Worm (Caenorhabditis elegans) whole organism, midembryonic: ENCODE measurements around the gene rab-19.

Experiments
- T22C8.4 ChIP-seq: fragments of 200-800 bp; sonication (Bioruptor generic); IDR thresholded peaks from 2 replicates; pipeline ENCODE4 v1.3.6; 2022; ENCODE audit warnings: missing genetic modification characterization, missing compliant biosample characterization
- cog-1 ChIP-seq: sonication (generic microtip); optimal IDR thresholded peaks from 2 replicates; lab custom pipeline; 2016; ENCODE audit warnings: missing genetic modification characterization, missing compliant biosample characterization
- flt-1 ChIP-seq: fragments of 200-800 bp; sonication (Bioruptor generic); IDR thresholded peaks from 2 replicates; pipeline ENCODE4 v1.3.6; 2022; ENCODE audit warnings: missing genetic modification characterization, missing compliant biosample characterization
- klf-2 ChIP-seq: fragments of 200-800 bp; sonication (Bioruptor generic); conservative IDR thresholded peaks from 2 replicates; pipeline ENCODE4 v1.3.6; 2022; ENCODE audit warnings: missing genetic modification reagents, missing genetic modification characterization, missing compliant biosample characterization
- med-1 ChIP-seq: sonication (generic microtip); optimal IDR thresholded peaks from 2 replicates; lab custom pipeline; 2017; ENCODE audit warnings: missing genetic modification characterization, mild to moderate bottlenecking, missing compliant biosample characterization, antibody characterized with exemption, missing genetic modification reagents; ENCODE audit not compliant: insufficient read depth
- ref-1 ChIP-seq: fragments of 200-800 bp; sonication (Bioruptor generic); conservative IDR thresholded peaks from 2 replicates; pipeline ENCODE4 v1.3.6; 2022; ENCODE audit warnings: missing genetic modification reagents, missing genetic modification characterization, missing compliant biosample characterization
- tab-1 ChIP-seq: fragments of 200-800 bp; sonication (Bioruptor generic); IDR thresholded peaks from 2 replicates; pipeline ENCODE4 v1.3.6; 2022; ENCODE audit warnings: missing genetic modification characterization, missing compliant biosample characterization
- ztf-23 ChIP-seq: fragments of 200-800 bp; sonication (Bioruptor generic); IDR thresholded peaks from 2 replicates; pipeline ENCODE4 v1.3.6; 2022; ENCODE audit warnings: missing genetic modification reagents, missing genetic modification characterization, missing compliant biosample characterization
- ztf-29 ChIP-seq: fragments of 200-800 bp; sonication (Bioruptor generic); IDR thresholded peaks from 2 replicates; pipeline ENCODE4 v1.3.6; 2022; ENCODE audit warnings: missing genetic modification reagents, missing genetic modification characterization, missing compliant biosample characterization

Gene rab-19

ce11 chrIV:13369120-13369842 is 14.9 kb downstream of the rab-19 start, which contains the start of gene agt-1:
Gene agt-1 (minus strand): TSS chrIV:13369412.
- TF ChIP-seq med-1 (no peak), cog-1 (tag; lab: Kevin White, UChicago) (no peak), ref-1 (GFP tag; lab: Robert Waterston, UW) (no peak), ztf-23 (GFP tag; lab: Robert Waterston, UW) (no peak), flt-1 (GFP tag; lab: Robert Waterston, UW) (no peak), ztf-29 (GFP tag; lab: Robert Waterston, UW) (no peak), T22C8.4 (GFP tag; lab: Robert Waterston, UW) (no peak), tab-1 (GFP tag; lab: Robert Waterston, UW) (no peak), klf-2 (GFP tag; lab: Robert Waterston, UW) (no peak)

- TF ChIP-seq tab-1 (GFP tag; lab: Robert Waterston, UW) = no peak
- no peak for TF ChIP-seq klf-2 (GFP tag; lab: Robert Waterston, UW)
- no peak for TF ChIP-seq cog-1 (tag; lab: Kevin White, UChicago)
- no peak for TF ChIP-seq ztf-23 (GFP tag; lab: Robert Waterston, UW)
- no peak for TF ChIP-seq med-1
- TF ChIP-seq ztf-29 (GFP tag; lab: Robert Waterston, UW) = no peak
- no peak for TF ChIP-seq flt-1 (GFP tag; lab: Robert Waterston, UW)
- TF ChIP-seq ref-1 (GFP tag; lab: Robert Waterston, UW) = no peak
- no peak for TF ChIP-seq T22C8.4 (GFP tag; lab: Robert Waterston, UW)
Measured at ce11 chrIV:13364869-13365268, 19.3 kb downstream of the rab-19 start, which contains the start of gene srsx-25. Gene srsx-25 (plus strand): TSS chrIV:13365169.

- no peak for TF ChIP-seq ztf-23 (GFP tag; lab: Robert Waterston, UW)
- TF ChIP-seq med-1 = no peak
- TF ChIP-seq cog-1 (tag; lab: Kevin White, UChicago) = no peak
- TF ChIP-seq ztf-29 (GFP tag; lab: Robert Waterston, UW) = no peak
- TF ChIP-seq klf-2 (GFP tag; lab: Robert Waterston, UW) = no peak
- TF ChIP-seq flt-1 (GFP tag; lab: Robert Waterston, UW) = no peak
- no peak for TF ChIP-seq ref-1 (GFP tag; lab: Robert Waterston, UW)
- TF ChIP-seq T22C8.4 (GFP tag; lab: Robert Waterston, UW) = no peak
- no peak for TF ChIP-seq tab-1 (GFP tag; lab: Robert Waterston, UW)
Measured at ce11 chrIV:13360144-13360543, 24.0 kb downstream of the rab-19 start, which contains the start of gene Y62E10A.3. Gene Y62E10A.3 (minus strand): TSS chrIV:13360244.

- TF ChIP-seq ztf-23 (GFP tag; lab: Robert Waterston, UW) = no peak
- TF ChIP-seq ztf-29 (GFP tag; lab: Robert Waterston, UW) = no peak
- no peak for TF ChIP-seq tab-1 (GFP tag; lab: Robert Waterston, UW)
- no peak for TF ChIP-seq ref-1 (GFP tag; lab: Robert Waterston, UW)
- TF ChIP-seq flt-1 (GFP tag; lab: Robert Waterston, UW) = no peak
- TF ChIP-seq klf-2 (GFP tag; lab: Robert Waterston, UW) = no peak
- TF ChIP-seq med-1 = no peak
- no peak for TF ChIP-seq cog-1 (tag; lab: Kevin White, UChicago)
Measured at ce11 chrIV:13358488-13358887, 25.7 kb downstream of the rab-19 start, which contains the start of gene W02A2.8. Gene W02A2.8 (minus strand): TSS chrIV:13358588.

ce11 chrIV:13356005-13356404 is 28.2 kb downstream of the rab-19 start:
- TF ChIP-seq flt-1 (GFP tag; lab: Robert Waterston, UW) (no peak), ref-1 (GFP tag; lab: Robert Waterston, UW) (no peak), ztf-23 (GFP tag; lab: Robert Waterston, UW) (no peak), tab-1 (GFP tag; lab: Robert Waterston, UW) (no peak), ztf-29 (GFP tag; lab: Robert Waterston, UW) (no peak), klf-2 (GFP tag; lab: Robert Waterston, UW) (no peak), T22C8.4 (GFP tag; lab: Robert Waterston, UW) (no peak), med-1 (no peak), cog-1 (tag; lab: Kevin White, UChicago) (no peak)

ce11 chrIV:13354044-13354443 is 30.1 kb downstream of the rab-19 start:
- no peak for TF ChIP-seq T22C8.4 (GFP tag; lab: Robert Waterston, UW)
- TF ChIP-seq ztf-29 (GFP tag; lab: Robert Waterston, UW) = no peak
- no peak for TF ChIP-seq cog-1 (tag; lab: Kevin White, UChicago)

ce11 chrIV:13353143-13353773 is 30.9 kb downstream of the rab-19 start, which contains the start of the genes rec-8 and mex-5:
Gene rec-8 (minus strand): TSS chrIV:13353193.
Gene mex-5 (plus strand): TSS chrIV:13353723.
- TF ChIP-seq cog-1 (tag; lab: Kevin White, UChicago) = no peak
- no peak for TF ChIP-seq ztf-23 (GFP tag; lab: Robert Waterston, UW)
- TF ChIP-seq T22C8.4 (GFP tag; lab: Robert Waterston, UW) = no peak
- no peak for TF ChIP-seq med-1
- no peak for TF ChIP-seq ztf-29 (GFP tag; lab: Robert Waterston, UW)
- no peak for TF ChIP-seq tab-1 (GFP tag; lab: Robert Waterston, UW)
- no peak for TF ChIP-seq ref-1 (GFP tag; lab: Robert Waterston, UW)
- no peak for TF ChIP-seq flt-1 (GFP tag; lab: Robert Waterston, UW)
- TF ChIP-seq klf-2 (GFP tag; lab: Robert Waterston, UW) = no peak

ce11 chrIV:13348592-13348991 is 35.6 kb downstream of the rab-19 start, which contains the start of gene W02A2.12:
Gene W02A2.12 (minus strand): TSS chrIV:13348831.
- TF ChIP-seq cog-1 (tag; lab: Kevin White, UChicago) (no peak), klf-2 (GFP tag; lab: Robert Waterston, UW) (no peak), ztf-29 (GFP tag; lab: Robert Waterston, UW) (no peak), tab-1 (GFP tag; lab: Robert Waterston, UW) (no peak), med-1 (no peak), flt-1 (GFP tag; lab: Robert Waterston, UW) (no peak), ref-1 (GFP tag; lab: Robert Waterston, UW) (no peak), ztf-23 (GFP tag; lab: Robert Waterston, UW) (no peak), T22C8.4 (GFP tag; lab: Robert Waterston, UW) (no peak)
